Worm (Caenorhabditis elegans) whole organism, early embryonic: ENCODE results near the gene apn-1.

Source experiments
- hmbx-1 ChIP-seq: sonication (generic microtip); optimal IDR thresholded peaks from 2 replicates; lab custom pipeline; 2016; ENCODE audit warnings: mild to moderate bottlenecking, missing genetic modification characterization, missing compliant biosample characterization
- sea-1 ChIP-seq: fragments of 200-800 bp; sonication (Bioruptor generic); conservative IDR thresholded peaks from 2 replicates; pipeline ENCODE4 v1.3.6; 2022; ENCODE audit warnings: missing genetic modification characterization, missing compliant biosample characterization

ce11 chrII:8075324-8075810 lies 28.0 kb downstream of the apn-1 start, which contains the start of gene K02C4.2:
- TF ChIP-seq sea-1 (GFP tag; lab: Robert Waterston, UW) (peak; percentile 81), hmbx-1 (peak; percentile 22)
